Worm (Caenorhabditis elegans) whole organism, L1 larva: ENCODE measurements around the gene hmg-4.

Experiments
- dsc-1 ChIP-seq: sonication (generic microtip); optimal IDR thresholded peaks from 2 replicates; lab custom pipeline; 2016; ENCODE audit warnings: mild to moderate bottlenecking, missing genetic modification characterization, missing compliant biosample characterization
- egl-27 ChIP-seq, 2 experiments: fragments of 150-350 bp in 1 of 2; sonication (generic microtip); optimal IDR thresholded peaks; 3 replicates each; lab custom pipeline; 2017 to 2018; ENCODE audit warnings: missing biosample characterization in 2 of 2, missing genetic modification characterization in 2 of 2, missing genetic modification reagents in 2 of 2
- fkh-10 ChIP-seq: sonication (generic microtip); optimal IDR thresholded peaks from 2 replicates; lab custom pipeline; 2017; ENCODE audit warnings: missing biosample characterization, missing genetic modification reagents, missing genetic modification characterization
- lsy-2 ChIP-seq, 2 experiments: fragments of 150-350 bp; optimal IDR thresholded peaks; 2 replicates each; lab custom pipeline; 2014; ENCODE audit warnings: missing biosample characterization in 2 of 2, missing genetic modification characterization in 2 of 2
- mdl-1 ChIP-seq, 2 experiments: fragments of 150-350 bp; optimal IDR thresholded peaks; 2 replicates each; lab custom pipeline; 2014 to 2017; ENCODE audit warnings: missing biosample characterization in 2 of 2, missing genetic modification characterization in 2 of 2, inconsistent platforms in 1 of 2
- nhr-19 ChIP-seq: fragments of 200-800 bp; sonication (Bioruptor generic); conservative IDR thresholded peaks from 2 replicates; pipeline ENCODE4 v1.3.6; 2022; ENCODE audit warnings: missing genetic modification characterization, missing compliant biosample characterization
- unc-130 ChIP-seq: fragments of 150-350 bp; optimal IDR thresholded peaks from 2 replicates; lab custom pipeline; 2017; ENCODE audit warnings: missing biosample characterization, missing genetic modification characterization, inconsistent platforms

- TF ChIP-seq egl-27 (tag; optimal IDR thresholded peaks at IDR 0.05; lab: Kevin White, UChicago) (no peak), lsy-2 (tag; optimal IDR thresholded peaks at IDR 0.05; lab: Kevin White, UChicago) (no peak), nhr-19 (GFP tag; lab: Robert Waterston, UW) (no peak), unc-130 (no peak), dsc-1 (tag; lab: Kevin White, UChicago) (no peak), mdl-1 (tag; optimal IDR thresholded peaks at IDR 0.05; lab: Kevin White, UChicago) (no peak), fkh-10 (no peak)
Observed at ce11 chrIII:7358627-7359026, 22.8 kb downstream of the hmg-4 start.
